Fruit fly (Drosophila melanogaster) whole organism, embryonic: Measurements from ENCODE around the gene CG43999.
A peak's percentile ranks its signal among the peaks of the same experiment; 100 is the strongest.

Experiments used
- B-H2 ChIP-seq: fragments of 200-800 bp; sonication (Bioruptor generic); optimal IDR thresholded peaks from 2 replicates; lab custom pipeline; 2018; ENCODE audit warnings: missing biosample characterization, mild to moderate bottlenecking, missing genetic modification characterization
- BEAF-32 ChIP-seq: fragments of 200-800 bp; sonication (Bioruptor generic); optimal IDR thresholded peaks from 3 replicates; lab custom pipeline; 2017; ENCODE audit warnings: missing biosample characterization, missing genetic modification characterization, mild to moderate bottlenecking, moderate library complexity, missing genetic modification reagents
- CG10321 ChIP-seq: fragments of 200-800 bp; sonication (Bioruptor generic); IDR thresholded peaks from 2 replicates; pipeline ENCODE4 v1.3.6; 2022; ENCODE audit warnings: missing biosample characterization, missing genetic modification characterization
- CG12236 ChIP-seq: fragments of 200-800 bp; sonication (Bioruptor generic); optimal IDR thresholded peaks from 2 replicates; lab custom pipeline; 2016; ENCODE audit warnings: missing biosample characterization, missing genetic modification characterization
- CG12942 ChIP-seq: fragments of 200-800 bp; sonication (Bioruptor generic); optimal IDR thresholded peaks from 3 replicates; lab custom pipeline; 2016; ENCODE audit warnings: missing biosample characterization, missing genetic modification characterization
- CG14965 ChIP-seq: fragments of 200-800 bp; sonication (Bioruptor generic); optimal IDR thresholded peaks from 2 replicates; lab custom pipeline; 2016; ENCODE audit warnings: missing biosample characterization, missing genetic modification characterization, borderline replicate concordance
- CG15269 ChIP-seq: fragments of 200-800 bp; sonication (Bioruptor generic); optimal IDR thresholded peaks from 2 replicates; lab custom pipeline; 2018; ENCODE audit warnings: missing biosample characterization, mild to moderate bottlenecking, missing genetic modification characterization, moderate library complexity
- CG2120 ChIP-seq: fragments of 200-800 bp; sonication (Bioruptor generic); optimal IDR thresholded peaks from 3 replicates; lab custom pipeline; 2016; ENCODE audit warnings: missing biosample characterization, missing genetic modification characterization
- CG2875 ChIP-seq: fragments of 200-800 bp; sonication (Bioruptor generic); optimal IDR thresholded peaks from 2 replicates; lab custom pipeline; 2017; ENCODE audit warnings: missing biosample characterization, mild to moderate bottlenecking, missing genetic modification characterization, missing genetic modification reagents
- CG3163 ChIP-seq: fragments of 200-800 bp; sonication (Bioruptor generic); optimal IDR thresholded peaks from 3 replicates; lab custom pipeline; 2016; ENCODE audit warnings: missing biosample characterization, missing genetic modification characterization
- CG32532 ChIP-seq: fragments of 200-800 bp; sonication (Bioruptor generic); IDR thresholded peaks from 2 replicates; pipeline ENCODE4 v1.3.6; 2022; ENCODE audit warnings: missing biosample characterization, missing genetic modification characterization
- CG34224 ChIP-seq: fragments of 200-800 bp; sonication (Bioruptor generic); IDR thresholded peaks from 3 replicates; pipeline ENCODE4 v1.3.6; 2022; ENCODE audit warnings: missing biosample characterization, missing genetic modification characterization; ENCODE audit not compliant: partially characterized antibody
- CG34376 ChIP-seq: fragments of 200-800 bp; sonication (Bioruptor generic); optimal IDR thresholded peaks from 2 replicates; lab custom pipeline; 2018; ENCODE audit warnings: missing biosample characterization, mild to moderate bottlenecking, missing genetic modification characterization
- CG34422 ChIP-seq: fragments of 200-800 bp; sonication (Bioruptor generic); IDR thresholded peaks from 3 replicates; pipeline ENCODE4 v1.3.6; 2022; ENCODE audit warnings: missing biosample characterization, missing genetic modification characterization
- CG3995 ChIP-seq: fragments of 200-800 bp; sonication (Bioruptor generic); optimal IDR thresholded peaks from 3 replicates; lab custom pipeline; 2016; ENCODE audit warnings: missing biosample characterization, missing genetic modification characterization
- CG6254 ChIP-seq: fragments of 200-800 bp; sonication (Bioruptor generic); optimal IDR thresholded peaks from 3 replicates; lab custom pipeline; 2017; ENCODE audit warnings: mild to moderate bottlenecking, missing biosample characterization, missing genetic modification reagents, missing genetic modification characterization
- CG7963 ChIP-seq: fragments of 200-800 bp; sonication (Bioruptor generic); IDR thresholded peaks from 3 replicates; pipeline ENCODE4 v1.3.6; 2022; ENCODE audit warnings: missing biosample characterization, missing genetic modification characterization; ENCODE audit not compliant: partially characterized antibody
- CG8765 ChIP-seq: fragments of 200-800 bp; sonication (Bioruptor generic); IDR thresholded peaks from 2 replicates; pipeline ENCODE4 v1.3.6; 2022; ENCODE audit warnings: missing biosample characterization, missing genetic modification characterization
- CG8924 ChIP-seq: fragments of 200-800 bp; optimal IDR thresholded peaks from 3 replicates; lab custom pipeline; 2019; ENCODE audit warnings: missing biosample characterization, mild to moderate bottlenecking, missing genetic modification characterization, moderate library complexity
- CG9797 ChIP-seq: fragments of 200-800 bp; sonication (Bioruptor generic); optimal IDR thresholded peaks from 3 replicates; lab custom pipeline; 2018; ENCODE audit warnings: missing biosample characterization, mild to moderate bottlenecking, missing genetic modification characterization
- Chrac-16 ChIP-seq: fragments of 200-800 bp; sonication (Bioruptor generic); optimal IDR thresholded peaks from 3 replicates; lab custom pipeline; 2016; ENCODE audit warnings: missing biosample characterization, missing genetic modification characterization
- CkIIα-i1 ChIP-seq: fragments of 200-800 bp; sonication (Bioruptor generic); IDR thresholded peaks from 2 replicates; pipeline ENCODE4 v1.3.6; 2022; ENCODE audit warnings: missing biosample characterization, missing genetic modification characterization
- Deaf1 ChIP-seq: fragments of 200-800 bp; optimal IDR thresholded peaks from 3 replicates; lab custom pipeline; 2019; ENCODE audit warnings: missing biosample characterization, mild to moderate bottlenecking, missing genetic modification characterization, moderate library complexity
- Dek ChIP-seq: fragments of 200-800 bp; sonication (Bioruptor generic); optimal IDR thresholded peaks from 3 replicates; lab custom pipeline; 2019; ENCODE audit warnings: missing biosample characterization, mild to moderate bottlenecking, missing genetic modification characterization, moderate library complexity
- HmgD ChIP-seq: fragments of 200-800 bp; sonication (Bioruptor generic); optimal IDR thresholded peaks from 3 replicates; lab custom pipeline; 2016; ENCODE audit warnings: missing biosample characterization, missing genetic modification characterization
- HmgZ ChIP-seq: fragments of 200-800 bp; sonication (Bioruptor generic); optimal IDR thresholded peaks from 2 replicates; lab custom pipeline; 2018; ENCODE audit warnings: missing biosample characterization, mild to moderate bottlenecking, missing genetic modification characterization
- Mes4 ChIP-seq: fragments of 200-800 bp; sonication (Bioruptor generic); optimal IDR thresholded peaks from 2 replicates; lab custom pipeline; 2016; ENCODE audit warnings: missing biosample characterization, missing genetic modification characterization
- Nf-YA ChIP-seq: fragments of 200-800 bp; sonication (Bioruptor generic); IDR thresholded peaks from 2 replicates; pipeline ENCODE4 v1.3.6; 2022; ENCODE audit warnings: missing biosample characterization, missing genetic modification characterization
- Ptx1 ChIP-seq: fragments of 200-800 bp; sonication (Bioruptor generic); IDR thresholded peaks from 2 replicates; pipeline ENCODE4 v1.3.6; 2022; ENCODE audit warnings: missing biosample characterization, missing genetic modification characterization
- Sry-δ ChIP-seq: fragments of 200-800 bp; sonication (Bioruptor generic); optimal IDR thresholded peaks from 2 replicates; lab custom pipeline; 2016; ENCODE audit warnings: missing biosample characterization, missing genetic modification characterization
- Ssrp ChIP-seq: fragments of 200-800 bp; sonication (Bioruptor generic); optimal IDR thresholded peaks from 2 replicates; lab custom pipeline; 2018; ENCODE audit warnings: missing biosample characterization, mild to moderate bottlenecking, missing genetic modification characterization, moderate library complexity
- Stat92E ChIP-seq, 3 experiments: fragments of >200 bp in 2 of 3; fragments of 200-800 bp in 1 of 3; sonication (Bioruptor generic) in 1 of 3; optimal IDR thresholded peaks; 2 replicates each; lab custom pipeline; 2017 to 2019; ENCODE audit warnings: missing biosample characterization in 3 of 3, missing genetic modification characterization in 3 of 3, mild to moderate bottlenecking in 1 of 3, moderate library complexity in 1 of 3
- ab ChIP-seq: fragments of 200-800 bp; sonication (Bioruptor generic); optimal IDR thresholded peaks from 2 replicates; lab custom pipeline; 2016; ENCODE audit warnings: missing biosample characterization, missing genetic modification characterization
- ara ChIP-seq: fragments of 200-800 bp; sonication (Bioruptor generic); IDR thresholded peaks from 2 replicates; pipeline ENCODE4 v1.3.6; 2022; ENCODE audit warnings: missing biosample characterization, missing genetic modification characterization
- ase ChIP-seq: fragments of 200-800 bp; sonication (Bioruptor generic); IDR thresholded peaks from 3 replicates; pipeline ENCODE4 v1.3.6; 2022; ENCODE audit warnings: missing biosample characterization, missing genetic modification characterization
- ash1 ChIP-seq: fragments of 200-800 bp; sonication (Bioruptor generic); optimal IDR thresholded peaks from 2 replicates; lab custom pipeline; 2018; ENCODE audit warnings: missing biosample characterization, mild to moderate bottlenecking, missing genetic modification characterization
- chn ChIP-seq: fragments of 200-800 bp; sonication (Bioruptor generic); optimal IDR thresholded peaks from 2 replicates; lab custom pipeline; 2016; ENCODE audit warnings: missing biosample characterization, missing genetic modification characterization
- dm ChIP-seq: fragments of 200-800 bp; sonication (Bioruptor generic); optimal IDR thresholded peaks from 3 replicates; lab custom pipeline; 2016; ENCODE audit warnings: missing biosample characterization, missing genetic modification characterization
- dpn ChIP-seq, 2 experiments: fragments of 200-800 bp; sonication (Bioruptor generic); optimal IDR thresholded peaks; 3 replicates each; lab custom pipeline; 2016; ENCODE audit warnings: missing biosample characterization in 2 of 2, missing genetic modification characterization in 2 of 2
- dysf ChIP-seq: fragments of 200-800 bp; sonication (Bioruptor generic); IDR thresholded peaks from 3 replicates; pipeline ENCODE4 v1.3.6; 2022; ENCODE audit warnings: missing biosample characterization, missing genetic modification characterization
- eve ChIP-seq, 2 experiments: fragments of >200 bp; optimal IDR thresholded peaks; 2 replicates each; lab custom pipeline; 2017; ENCODE audit warnings: missing biosample characterization in 2 of 2, missing genetic modification characterization in 2 of 2
- her ChIP-seq: fragments of 200-800 bp; sonication (Bioruptor generic); optimal IDR thresholded peaks from 2 replicates; lab custom pipeline; 2016; ENCODE audit warnings: missing biosample characterization, missing genetic modification characterization
- nerfin-2 ChIP-seq: fragments of 200-800 bp; sonication (Bioruptor generic); IDR thresholded peaks from 2 replicates; pipeline ENCODE4 v1.3.6; 2022; ENCODE audit warnings: missing biosample characterization, missing genetic modification characterization; ENCODE audit not compliant: partially characterized antibody
- nom ChIP-seq: fragments of 200-800 bp; sonication (Bioruptor generic); optimal IDR thresholded peaks from 2 replicates; lab custom pipeline; 2017; ENCODE audit warnings: missing biosample characterization, missing genetic modification characterization, mild to moderate bottlenecking, moderate library complexity, missing genetic modification reagents
- p53 ChIP-seq: fragments of 200-800 bp; sonication (Bioruptor generic); optimal IDR thresholded peaks from 2 replicates; lab custom pipeline; 2016; ENCODE audit warnings: missing biosample characterization, missing genetic modification characterization
- pzg ChIP-seq: fragments of 200-800 bp; sonication (Bioruptor generic); optimal IDR thresholded peaks from 3 replicates; lab custom pipeline; 2018; ENCODE audit warnings: missing biosample characterization, mild to moderate bottlenecking, missing genetic modification characterization, moderate library complexity
- sens-2 ChIP-seq: fragments of 200-800 bp; sonication (Bioruptor generic); IDR thresholded peaks from 2 replicates; pipeline ENCODE4 v1.3.6; 2022; ENCODE audit warnings: missing biosample characterization, missing genetic modification characterization
- shn ChIP-seq: fragments of 200-800 bp; sonication (Bioruptor generic); optimal IDR thresholded peaks from 3 replicates; lab custom pipeline; 2016; ENCODE audit warnings: missing biosample characterization, missing genetic modification characterization
- sna ChIP-seq: fragments of 200-800 bp; sonication (Bioruptor generic); IDR thresholded peaks from 2 replicates; pipeline ENCODE4 v1.3.6; 2022; ENCODE audit warnings: missing biosample characterization, missing genetic modification characterization; ENCODE audit not compliant: partially characterized antibody
- sqz ChIP-seq: fragments of 200-800 bp; sonication (Bioruptor generic); optimal IDR thresholded peaks from 3 replicates; lab custom pipeline; 2018; ENCODE audit warnings: missing biosample characterization, mild to moderate bottlenecking, missing genetic modification characterization
- z ChIP-seq: fragments of 200-800 bp; sonication (Bioruptor generic); IDR thresholded peaks from 3 replicates; pipeline ENCODE4 v1.3.6; 2022; ENCODE audit warnings: missing biosample characterization, missing genetic modification characterization

CG43999 gene

DNA sequence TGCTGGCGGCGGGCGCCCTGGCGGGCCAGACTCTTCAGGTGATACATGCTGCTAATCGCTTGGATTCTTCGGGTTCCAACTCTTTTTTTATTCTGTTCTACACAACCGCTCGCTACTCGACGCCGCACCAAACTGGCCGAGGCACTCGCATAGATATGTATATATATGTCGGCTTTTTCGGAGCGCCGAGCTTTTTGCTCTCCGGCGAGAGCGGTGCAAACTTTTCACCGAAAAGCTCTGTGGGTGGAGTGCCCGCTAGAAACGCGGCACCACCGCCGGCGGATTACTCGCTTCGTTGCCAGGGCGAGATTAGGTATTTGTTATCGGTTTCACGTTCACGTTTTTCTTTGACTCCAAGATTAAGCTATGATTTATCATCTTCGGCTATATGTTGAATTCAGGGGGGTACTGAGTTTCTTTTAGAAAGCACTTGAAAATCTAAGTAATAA, 14.2 kb upstream of the CG43999 start, which contains the start of gene Gdh (continued):
- TF ChIP-seq CG34224 (GFP tag; lab: Robert Waterston, UW): peak; percentile 54; the same call in 1 of the 3 replicates
- TF ChIP-seq shn (GFP tag; lab: Kevin White, UChicago): no peak
- TF ChIP-seq Ssrp (tag; lab: Kevin White, UChicago): no peak
- TF ChIP-seq Stat92E (GFP tag; optimal IDR thresholded peaks at IDR 0.05; lab: Kevin White, UChicago): peak in 1 of 3 experiments; percentile 12
- no peak for TF ChIP-seq CG9797 (GFP tag; lab: Kevin White, UChicago)
- TF ChIP-seq CG12236: no peak
- peak; percentile 63 for TF ChIP-seq sna (GFP tag; lab: Robert Waterston, UW)
- TF ChIP-seq CG14965 (GFP tag; lab: Kevin White, UChicago): no peak
- TF ChIP-seq CG8924 (tag; lab: Kevin White, UChicago): no peak
- no peak for TF ChIP-seq Ptx1 (GFP tag; lab: Robert Waterston, UW)
- TF ChIP-seq HmgD (GFP tag; lab: Kevin White, UChicago): no peak
- TF ChIP-seq CG12942 (GFP tag; lab: Kevin White, UChicago): no peak
- no peak for TF ChIP-seq sens-2 (GFP tag; lab: Robert Waterston, UW)
- TF ChIP-seq pzg (GFP tag; lab: Kevin White, UChicago): peak; percentile 17
- TF ChIP-seq CG32532: peak; percentile 55
- 0 out of 3 replicates have a peak, but pooled peaks have one; percentile 18 for TF ChIP-seq dysf
- TF ChIP-seq sqz: peak; percentile 36
- TF ChIP-seq CkIIα-i1: no peak
- no peak for TF ChIP-seq CG2875 (GFP tag; lab: Kevin White, UChicago)
- no peak for TF ChIP-seq nerfin-2 (GFP tag; lab: Robert Waterston, UW)
- no peak for TF ChIP-seq z (GFP tag; lab: Robert Waterston, UW)
- no peak for TF ChIP-seq Dek (tag; lab: Kevin White, UChicago)
- TF ChIP-seq BEAF-32 (GFP tag; lab: Kevin White, UChicago): peak; percentile 10
- TF ChIP-seq CG34376 (GFP tag; lab: Kevin White, UChicago): peak; percentile 89
- no peak; the same call in 1 of the 2 replicates for TF ChIP-seq Nf-YA (GFP tag; lab: Robert Waterston, UW)
- peak; percentile 22 for TF ChIP-seq CG15269 (tag; lab: Kevin White, UChicago)
- peak; percentile 72 for TF ChIP-seq nom
- no peak for TF ChIP-seq CG7963
- no peak for TF ChIP-seq CG10321 (GFP tag; lab: Robert Waterston, UW)
- no peak for TF ChIP-seq ab (GFP tag; lab: Kevin White, UChicago)
- TF ChIP-seq CG2120 (GFP tag; lab: Kevin White, UChicago): peak; percentile 9
- peak; percentile 75; the same call in 1 of the 3 replicates for TF ChIP-seq CG34422 (GFP tag; lab: Robert Waterston, UW)
- no peak for TF ChIP-seq Sry-δ
- TF ChIP-seq B-H2: peak; percentile 59
- no peak for TF ChIP-seq CG8765 (GFP tag; lab: Robert Waterston, UW)
- TF ChIP-seq Deaf1 (tag; lab: Kevin White, UChicago): peak; percentile 88
- TF ChIP-seq p53 (GFP tag; lab: Kevin White, UChicago): peak; percentile 23
- peak in 1 of 2 experiments; percentile 13 for TF ChIP-seq dpn (GFP tag; optimal IDR thresholded peaks at IDR 0.05; lab: Kevin White, UChicago)
- TF ChIP-seq HmgZ: peak; percentile 64
- TF ChIP-seq Mes4: no peak
- no peak for TF ChIP-seq chn (GFP tag; lab: Kevin White, UChicago)
- TF ChIP-seq CG3163 (GFP tag; lab: Kevin White, UChicago): no peak
- no peak for TF ChIP-seq eve (GFP tag; optimal IDR thresholded peaks at IDR 0.05; lab: Kevin White, UChicago)
- no peak for TF ChIP-seq ara (GFP tag; lab: Robert Waterston, UW)
- TF ChIP-seq CG3995 (GFP tag; lab: Kevin White, UChicago): peak; percentile 95
- no peak for TF ChIP-seq dm (GFP tag; lab: Kevin White, UChicago)
- TF ChIP-seq CG6254 (GFP tag; lab: Kevin White, UChicago): no peak
- TF ChIP-seq Chrac-16 (GFP tag; lab: Kevin White, UChicago): no peak
- peak; percentile 3 for TF ChIP-seq her (GFP tag; lab: Kevin White, UChicago)
- TF ChIP-seq ase (GFP tag; lab: Robert Waterston, UW): no peak
- no peak for TF ChIP-seq ash1 (GFP tag; lab: Kevin White, UChicago)
